Worm (Caenorhabditis elegans) whole organism, L4 larva: Measurements from ENCODE around the gene zip-5.
"Not testable (repeated sequence)": the region's sequence is repeated elsewhere in the genome, so short reads cannot be mapped to it uniquely, and the experiment has no call there.

ENCODE experiments used
- D1046.2 ChIP-seq: fragments of 200-800 bp; sonication (Bioruptor generic); IDR thresholded peaks from 2 replicates; pipeline ENCODE4 v1.3.6; 2022; ENCODE audit warnings: missing genetic modification characterization, missing compliant biosample characterization
- F26F4.8 ChIP-seq: fragments of 200-800 bp; sonication (Bioruptor generic); conservative IDR thresholded peaks from 2 replicates; pipeline ENCODE4 v1.3.6; 2022; ENCODE audit warnings: missing genetic modification characterization, missing compliant biosample characterization
- F44E2.7 ChIP-seq: fragments of 200-800 bp; sonication (Bioruptor generic); IDR thresholded peaks from 2 replicates; pipeline ENCODE4 v2.1.2; 2022; ENCODE audit warnings: missing genetic modification characterization, missing compliant biosample characterization
- Y105C5A.15 ChIP-seq: fragments of 200-800 bp; sonication (Bioruptor generic); IDR thresholded peaks from 2 replicates; pipeline ENCODE4 v1.3.6; 2022; ENCODE audit warnings: missing genetic modification characterization, missing compliant biosample characterization
- Y48G9A.11 ChIP-seq: fragments of 200-800 bp; sonication (Bioruptor generic); IDR thresholded peaks from 2 replicates; pipeline ENCODE4 v1.3.6; 2022; ENCODE audit warnings: missing genetic modification reagents, missing genetic modification characterization, missing compliant biosample characterization
- ama-1 ChIP-seq: fragments of 150-350 bp; optimal IDR thresholded peaks from 2 replicates; lab custom pipeline; 2014; ENCODE audit warnings: inconsistent platforms, mixed read lengths
- arid-1 ChIP-seq: fragments of 200-800 bp; sonication (Bioruptor generic); conservative IDR thresholded peaks from 2 replicates; pipeline ENCODE4 v1.3.6; 2022; ENCODE audit warnings: missing genetic modification reagents, missing genetic modification characterization, missing compliant biosample characterization
- ceh-32 ChIP-seq: sonication (generic microtip); optimal IDR thresholded peaks from 2 replicates; lab custom pipeline; 2016; ENCODE audit warnings: mild to moderate bottlenecking, missing genetic modification characterization, missing compliant biosample characterization; ENCODE audit not compliant: poor library complexity
- ceh-44 ChIP-seq: fragments of 200-800 bp; sonication (Bioruptor generic); IDR thresholded peaks from 2 replicates; pipeline ENCODE4 v1.3.6; 2022; ENCODE audit warnings: missing genetic modification reagents, missing genetic modification characterization, missing compliant biosample characterization
- ceh-82 ChIP-seq: sonication (generic microtip); optimal IDR thresholded peaks from 2 replicates; lab custom pipeline; 2017; ENCODE audit warnings: missing biosample characterization, missing genetic modification characterization
- ces-1 ChIP-seq: fragments of 150-350 bp; sonication (generic microtip); optimal IDR thresholded peaks from 4 replicates; lab custom pipeline; 2014; ENCODE audit warnings: missing biosample characterization, missing genetic modification reagents, missing genetic modification characterization
- ctbp-1 ChIP-seq: fragments of 200-800 bp; sonication (Bioruptor generic); IDR thresholded peaks from 2 replicates; pipeline ENCODE4 v1.3.6; 2022; ENCODE audit warnings: missing genetic modification reagents, missing genetic modification characterization, missing compliant biosample characterization
- dmd-6 ChIP-seq: fragments of 200-800 bp; sonication (Bioruptor generic); IDR thresholded peaks from 2 replicates; pipeline ENCODE4 v1.3.6; 2022; ENCODE audit warnings: missing genetic modification reagents, missing genetic modification characterization, missing compliant biosample characterization
- dmd-8 ChIP-seq: fragments of 200-800 bp; sonication (Bioruptor generic); IDR thresholded peaks from 2 replicates; pipeline ENCODE4 v1.3.6; 2022; ENCODE audit warnings: missing genetic modification characterization, missing compliant biosample characterization
- dmd-9 ChIP-seq: fragments of 200-800 bp; sonication (Bioruptor generic); IDR thresholded peaks from 2 replicates; pipeline ENCODE4 v1.3.6; 2022; ENCODE audit warnings: missing genetic modification reagents, missing genetic modification characterization, missing compliant biosample characterization
- hlh-30 ChIP-seq: sonication (generic microtip); optimal IDR thresholded peaks from 2 replicates; lab custom pipeline; 2017; ENCODE audit warnings: antibody characterized with exemption, mild to moderate bottlenecking, missing genetic modification characterization, missing compliant biosample characterization; ENCODE audit not compliant: insufficient read depth
- hmg-1.1 ChIP-seq: fragments of 200-800 bp; sonication (Bioruptor generic); IDR thresholded peaks from 2 replicates; pipeline ENCODE4 v1.3.6; 2022; ENCODE audit warnings: missing genetic modification reagents, missing genetic modification characterization, missing compliant biosample characterization
- lim-7 ChIP-seq: fragments of 200-800 bp; sonication (Bioruptor generic); IDR thresholded peaks from 2 replicates; pipeline ENCODE4 v1.3.6; 2022; ENCODE audit warnings: missing genetic modification characterization, missing compliant biosample characterization
- lin-1 ChIP-seq: fragments of 200-800 bp; sonication (Bioruptor generic); IDR thresholded peaks from 2 replicates; pipeline ENCODE4 v1.3.6; 2022; ENCODE audit warnings: missing genetic modification reagents, missing genetic modification characterization, missing compliant biosample characterization
- lin-15B ChIP-seq: fragments of 150-350 bp; sonication (generic microtip); optimal IDR thresholded peaks from 3 replicates; lab custom pipeline; 2014; ENCODE audit warnings: missing biosample characterization, missing genetic modification characterization
- madf-9 ChIP-seq: fragments of 200-800 bp; sonication (Bioruptor generic); conservative IDR thresholded peaks from 2 replicates; pipeline ENCODE4 v1.3.6; 2022; ENCODE audit warnings: missing genetic modification reagents, missing genetic modification characterization, missing compliant biosample characterization
- mdl-1 ChIP-seq, 2 experiments: fragments of 150-350 bp in 1 of 2; sonication (generic microtip) in 1 of 2; optimal IDR thresholded peaks; 2 replicates each; lab custom pipeline; 2014 to 2017; ENCODE audit warnings: missing biosample characterization in 2 of 2, missing genetic modification characterization in 2 of 2
- mep-1 ChIP-seq: fragments of 150-350 bp; sonication (generic microtip); optimal IDR thresholded peaks from 3 replicates; lab custom pipeline; 2014; ENCODE audit warnings: missing biosample characterization, missing genetic modification characterization
- mes-2 ChIP-seq: sonication (generic microtip); optimal IDR thresholded peaks from 2 replicates; lab custom pipeline; 2016; ENCODE audit warnings: missing genotype, mild to moderate bottlenecking, missing genetic modification characterization, missing compliant biosample characterization; ENCODE audit not compliant: poor library complexity, severe bottlenecking
- nhr-28 ChIP-seq: fragments of 150-350 bp; optimal IDR thresholded peaks from 2 replicates; lab custom pipeline; 2014; ENCODE audit warnings: missing biosample characterization, missing genetic modification characterization
- nhr-41 ChIP-seq: fragments of 200-800 bp; sonication (Bioruptor generic); IDR thresholded peaks from 2 replicates; pipeline ENCODE4 v1.3.6; 2022; ENCODE audit warnings: missing genetic modification reagents, missing genetic modification characterization, missing compliant biosample characterization
- nhr-48 ChIP-seq: sonication (generic microtip); optimal IDR thresholded peaks from 2 replicates; lab custom pipeline; 2016; ENCODE audit warnings: mild to moderate bottlenecking, missing genetic modification characterization, missing compliant biosample characterization
- pha-4 ChIP-seq, 2 experiments: fragments of 150-350 bp in 1 of 2; fragments of 200-800 bp in 1 of 2; sonication (Bioruptor generic) in 1 of 2; IDR thresholded peaks in 1 of 2; optimal IDR thresholded peaks in 1 of 2; 2 replicates each; pipeline versions ENCODE4 v1.3.6 to Lab custom; 2014 to 2022; ENCODE audit warnings: missing genetic modification characterization in 2 of 2, missing genetic modification reagents in 2 of 2, missing biosample characterization in 1 of 2, missing compliant biosample characterization in 1 of 2
- php-3 ChIP-seq: fragments of 200-800 bp; sonication (Bioruptor generic); IDR thresholded peaks from 2 replicates; pipeline ENCODE4 v1.3.6; 2022; ENCODE audit warnings: missing genetic modification reagents, missing genetic modification characterization, missing compliant biosample characterization
- saeg-2 ChIP-seq: fragments of 200-800 bp; sonication (Bioruptor generic); IDR thresholded peaks from 2 replicates; pipeline ENCODE4 v1.3.6; 2022; ENCODE audit warnings: missing genetic modification reagents, missing genetic modification characterization, missing compliant biosample characterization
- spr-3 ChIP-seq: fragments of 200-800 bp; sonication (Bioruptor generic); optimal IDR thresholded peaks from 2 replicates; lab custom pipeline; 2018; ENCODE audit warnings: mild to moderate bottlenecking, missing genetic modification characterization, missing compliant biosample characterization
- tra-1 ChIP-seq: fragments of 200-800 bp; sonication (Bioruptor generic); IDR thresholded peaks from 2 replicates; pipeline ENCODE4 v1.3.6; 2022; ENCODE audit warnings: missing genetic modification reagents, missing genetic modification characterization, missing compliant biosample characterization
- vab-7 ChIP-seq: fragments of 200-800 bp; sonication (Bioruptor generic); IDR thresholded peaks from 2 replicates; pipeline ENCODE4 v1.3.6; 2022; ENCODE audit warnings: missing genetic modification reagents, missing genetic modification characterization, missing compliant biosample characterization
- zfp-3 ChIP-seq: fragments of 200-800 bp; sonication (Bioruptor generic); conservative IDR thresholded peaks from 2 replicates; pipeline ENCODE4 v1.3.6; 2022; ENCODE audit warnings: missing genetic modification reagents, missing genetic modification characterization, missing compliant biosample characterization

zip-5 gene

ce11 chrV:13239720-13240119 is 24.6 kb upstream of the zip-5 start:
- 0 out of 2 replicates have a peak, but pooled peaks have one; percentile 9 for TF ChIP-seq ceh-44 (GFP tag; lab: Robert Waterston, UW)
- peak; percentile 63; the same call in 1 of the 2 replicates for TF ChIP-seq pha-4 (GFP tag; IDR thresholded peaks at IDR 0.05; lab: Robert Waterston, UW)
- TF ChIP-seq pha-4 (tag; optimal IDR thresholded peaks at IDR 0.05; lab: Kevin White, UChicago), result not testable (repeated sequence)
- TF ChIP-seq dmd-8 (GFP tag; lab: Robert Waterston, UW), result peak; percentile 93
- 0 out of 2 replicates have a peak, but pooled peaks have one; percentile 32 for TF ChIP-seq saeg-2 (GFP tag; lab: Robert Waterston, UW)
- peak; percentile 29; the same call in 1 of the 2 replicates for TF ChIP-seq tra-1
- 0 out of 2 replicates have a peak, but pooled peaks have one; percentile 26 for TF ChIP-seq D1046.2
- TF ChIP-seq F44E2.7 (GFP tag; lab: Robert Waterston, UW), result 0 out of 2 replicates have a peak, but pooled peaks have one; percentile 50
- TF ChIP-seq F26F4.8 (GFP tag; lab: Robert Waterston, UW), result peak; percentile 81
- 0 out of 2 replicates have a peak, but pooled peaks have one; percentile 15 for TF ChIP-seq php-3 (GFP tag; lab: Robert Waterston, UW)
- peak; percentile 20; the same call in 1 of the 2 replicates for TF ChIP-seq nhr-41 (GFP tag; lab: Robert Waterston, UW)
- peak; percentile 85 for TF ChIP-seq lim-7 (GFP tag; lab: Robert Waterston, UW)
- TF ChIP-seq vab-7, result peak; percentile 73
- 0 out of 2 replicates have a peak, but pooled peaks have one; percentile 42 for TF ChIP-seq ctbp-1
- peak; percentile 45; the same call in 1 of the 2 replicates for TF ChIP-seq madf-9 (GFP tag; lab: Robert Waterston, UW)

- peak; percentile 55 for TF ChIP-seq nhr-28
- peak; percentile 94 for TF ChIP-seq nhr-48 (tag; lab: Kevin White, UChicago)
- peak; percentile 56 for TF ChIP-seq dmd-6
- TF ChIP-seq mdl-1 (tag; optimal IDR thresholded peaks at IDR 0.05; lab: Kevin White, UChicago), result peak in 1 of 2 experiments; percentile 28
- no peak for TF ChIP-seq ceh-82 (tag; lab: Kevin White, UChicago)
Measured at ce11 chrV:13243205-13243604, 21.1 kb upstream of the zip-5 start.

ce11 chrV:13249436-13249835 is 14.9 kb upstream of the zip-5 start, which contains the start of gene odr-3:
Gene odr-3 (minus strand): TSS chrV:13249536.
- no peak for TF ChIP-seq lin-15B (tag; lab: Kevin White, UChicago)
- no peak for TF ChIP-seq dmd-9 (GFP tag; lab: Robert Waterston, UW)
- TF ChIP-seq ces-1, result no peak

- no peak for TF ChIP-seq Y105C5A.15 (GFP tag; lab: Robert Waterston, UW)
- no peak for TF ChIP-seq F44E2.7 (GFP tag; lab: Robert Waterston, UW)
- no peak for TF ChIP-seq Y48G9A.11 (GFP tag; lab: Robert Waterston, UW)
- no peak for TF ChIP-seq spr-3
- TF ChIP-seq ama-1 (lab: Kevin White, UChicago), result no peak
- no peak for TF ChIP-seq mep-1
- TF ChIP-seq lin-1 (GFP tag; lab: Robert Waterston, UW), result no peak
- no peak for TF ChIP-seq lim-7 (GFP tag; lab: Robert Waterston, UW)
- no peak for TF ChIP-seq nhr-48 (tag; lab: Kevin White, UChicago)
- TF ChIP-seq arid-1 (GFP tag; lab: Robert Waterston, UW), result no peak
- no peak for TF ChIP-seq ceh-32 (tag; lab: Kevin White, UChicago)
- no peak for TF ChIP-seq tra-1
- no peak for TF ChIP-seq hlh-30 (tag; lab: Kevin White, UChicago)
- TF ChIP-seq hmg-1.1 (GFP tag; lab: Robert Waterston, UW), result no peak
Measured at ce11 chrV:13252862-13253261, 11.5 kb upstream of the zip-5 start.

- TF ChIP-seq nhr-28, result peak; percentile 26
- no peak for TF ChIP-seq zfp-3 (GFP tag; lab: Robert Waterston, UW)
- TF ChIP-seq mes-2 (tag; lab: Kevin White, UChicago), result no peak
Measured at ce11 chrV:13258909-13259361, 5.4 kb upstream of the zip-5 start, which contains the start of gene C34D1.4. Gene C34D1.4 (minus strand): TSS chrV:13259311.
